Worm (Caenorhabditis elegans): ENCODE data around the gene ZC373.3.

The ZC373.3 gene

DNA sequence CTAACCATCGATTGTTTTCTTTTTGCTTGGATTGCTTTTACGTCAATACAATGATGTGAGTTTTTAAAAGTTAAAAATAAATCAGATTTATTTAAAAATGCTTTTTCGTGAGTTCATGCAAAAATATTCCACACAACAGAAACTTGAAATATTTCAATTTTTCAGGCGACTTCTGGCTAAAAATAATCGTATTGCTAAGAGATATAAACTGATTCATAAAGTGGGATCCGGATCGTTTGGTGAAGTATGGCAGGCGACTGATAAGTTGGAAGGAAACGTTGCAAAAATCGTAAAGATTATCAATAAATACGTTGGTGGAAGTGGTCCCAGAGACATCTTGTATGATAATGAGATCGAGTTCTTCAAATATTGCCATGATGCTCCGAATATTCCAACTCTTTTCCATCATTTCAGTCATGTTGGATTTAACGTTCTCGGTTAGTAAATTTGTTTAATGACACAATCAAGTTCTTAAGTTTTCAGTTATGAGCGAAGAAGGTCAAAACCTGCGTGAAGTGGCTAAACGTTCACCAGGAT lies at the start of gene ZC373.3:
Gene ZC373.3 (plus strand): TSS at position 51 of the 537 bp plus-strand sequence.
- no peak for TF ChIP-seq sma-9 (GFP tag; optimal IDR thresholded peaks at IDR 0.05)
- no peak for TF ChIP-seq sma-9 (tag; optimal IDR thresholded peaks at IDR 0.05)
- TF ChIP-seq lin-11 (tag; optimal IDR thresholded peaks at IDR 0.05): no peak
- TF ChIP-seq nhr-10 (tag; optimal IDR thresholded peaks at IDR 0.05): no peak
- TF ChIP-seq blmp-1 (tag; optimal IDR thresholded peaks at IDR 0.05; ENCODE audit: insufficient read depth): no peak
- no peak for TF ChIP-seq peb-1 (tag; optimal IDR thresholded peaks at IDR 0.05)
- no peak for TF ChIP-seq ceh-82 (tag; optimal IDR thresholded peaks at IDR 0.05)
- no peak for TF ChIP-seq elt-3 (tag; optimal IDR thresholded peaks at IDR 0.05)
- no peak for TF ChIP-seq dmd-4 (tag; optimal IDR thresholded peaks at IDR 0.05)
- no peak for TF ChIP-seq Y55F3AM.14 (GFP tag; optimal IDR thresholded peaks at IDR 0.05)
- TF ChIP-seq aly-2 (tag; optimal IDR thresholded peaks at IDR 0.05): no peak
- TF ChIP-seq mbf-1 (tag; optimal IDR thresholded peaks at IDR 0.05): no peak

DNA sequence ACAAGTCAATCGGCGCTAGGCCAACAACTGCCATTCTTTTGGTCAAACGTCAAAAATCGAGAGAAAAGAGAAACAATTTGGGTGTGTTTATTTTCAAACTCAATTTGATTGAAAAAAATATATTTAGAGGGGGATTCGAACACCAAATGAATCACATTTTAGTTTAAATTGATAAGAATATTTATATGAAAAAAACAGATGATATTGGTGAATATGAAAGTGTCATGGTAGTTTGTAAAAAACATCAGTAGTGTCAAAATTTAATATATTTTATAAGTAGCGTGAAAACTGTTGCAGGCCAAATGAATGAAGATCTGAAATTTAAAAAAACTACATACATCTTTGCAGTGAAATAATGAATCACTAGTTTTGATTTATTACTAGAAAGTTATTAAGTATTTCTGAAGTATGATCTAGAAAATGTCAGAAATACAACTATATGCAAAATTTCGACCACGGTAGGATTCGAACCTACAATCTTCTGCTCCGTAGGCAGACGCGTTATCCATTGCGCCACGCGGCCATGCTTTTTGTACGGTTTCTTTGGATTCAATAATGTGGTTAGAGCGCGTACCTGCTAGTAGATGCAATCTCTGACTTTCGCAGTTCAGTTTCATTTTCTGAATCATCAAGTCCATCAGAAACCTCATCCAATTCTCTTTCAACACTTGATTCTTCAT lies 42.2 kb upstream of the ZC373.3 start, which contains the start of gene F19C6.4:
Gene F19C6.4 (minus strand): TSS at position 51 of the 680 bp plus-strand sequence.
- peak; percentile 4 for TF ChIP-seq sma-9 (GFP tag; optimal IDR thresholded peaks at IDR 0.05)
- no peak for TF ChIP-seq sma-9 (tag; optimal IDR thresholded peaks at IDR 0.05)
- TF ChIP-seq nhr-6 (tag; optimal IDR thresholded peaks at IDR 0.05): no peak

ce11 chrX:10022016-10022415 lies 38.3 kb upstream of the ZC373.3 start, which contains the start of gene F42G10.1:
Gene F42G10.1, minus strand, starts transcription at chrX:10022166.
- TF ChIP-seq Y55F3AM.14 (GFP tag; optimal IDR thresholded peaks at IDR 0.05) (no peak), gmeb-1 (tag; optimal IDR thresholded peaks at IDR 0.05) (no peak), unc-39 (tag; optimal IDR thresholded peaks at IDR 0.05) (no peak), nhr-21 (tag; optimal IDR thresholded peaks at IDR 0.05) (no peak), skn-1 (tag; optimal IDR thresholded peaks at IDR 0.05) (no peak), nhr-129 (tag; optimal IDR thresholded peaks at IDR 0.05) (peak; percentile 9), dmd-4 (tag; optimal IDR thresholded peaks at IDR 0.05) (no peak)

DNA sequence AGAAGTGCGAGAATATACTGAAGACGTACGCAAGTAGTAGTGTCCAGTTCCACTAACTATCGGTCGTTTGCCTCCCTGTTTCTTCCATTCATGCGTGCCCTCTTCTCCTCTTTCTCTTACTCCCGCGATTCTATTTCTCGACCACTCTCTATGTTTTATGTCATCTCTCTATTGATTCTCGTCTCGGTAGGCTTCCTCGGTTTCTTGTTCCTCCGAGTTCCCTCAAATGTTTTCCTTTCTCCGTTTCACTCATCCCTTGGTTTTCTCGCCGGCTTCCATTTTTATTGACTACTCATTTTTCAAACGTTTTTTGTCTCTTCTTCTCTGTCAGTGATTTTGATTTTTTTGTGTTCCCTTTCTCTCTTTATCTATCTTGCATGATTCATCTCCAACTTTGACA lies 34.0 kb upstream of the ZC373.3 start:
- no peak for TF ChIP-seq blmp-1 (tag; optimal IDR thresholded peaks at IDR 0.05; ENCODE audit: insufficient read depth)
- TF ChIP-seq ceh-16 (tag; optimal IDR thresholded peaks at IDR 0.05): peak; percentile 20
- TF ChIP-seq unc-39 (tag; optimal IDR thresholded peaks at IDR 0.05): no peak
- peak; percentile 26 for TF ChIP-seq nhr-21 (tag; optimal IDR thresholded peaks at IDR 0.05)
- peak in 1 of 2 experiments; percentile 51 for TF ChIP-seq lsy-2 (tag; optimal IDR thresholded peaks at IDR 0.05)
- peak; percentile 76 for TF ChIP-seq fos-1 (tag; optimal IDR thresholded peaks at IDR 0.05)
- TF ChIP-seq nhr-25 (tag; optimal IDR thresholded peaks at IDR 0.05): peak; percentile 43
- TF ChIP-seq zag-1 (tag; optimal IDR thresholded peaks at IDR 0.05): peak; percentile 63
- TF ChIP-seq R02D3.7 (tag; optimal IDR thresholded peaks at IDR 0.05): no peak
- peak; percentile 59 for TF ChIP-seq nhr-6 (tag; optimal IDR thresholded peaks at IDR 0.05)
- TF ChIP-seq lin-11 (tag; optimal IDR thresholded peaks at IDR 0.05): no peak
- TF ChIP-seq mbf-1 (tag; optimal IDR thresholded peaks at IDR 0.05): no peak
- TF ChIP-seq nhr-129 (tag; optimal IDR thresholded peaks at IDR 0.05): peak; percentile 83
- TF ChIP-seq sma-9 (GFP tag; optimal IDR thresholded peaks at IDR 0.05): peak; percentile 59
- TF ChIP-seq sma-9 (tag; optimal IDR thresholded peaks at IDR 0.05): no peak
- peak; percentile 46 for TF ChIP-seq unc-55 (GFP tag; optimal IDR thresholded peaks at IDR 0.05)
- peak; percentile 23 for TF ChIP-seq sma-3 (GFP tag; optimal IDR thresholded peaks at IDR 0.05)
- no peak for TF ChIP-seq unc-62 (GFP tag; optimal IDR thresholded peaks at IDR 0.05)
- peak; percentile 67 for TF ChIP-seq crh-2 (tag; optimal IDR thresholded peaks at IDR 0.05)
- TF ChIP-seq F13H6.1 (tag; optimal IDR thresholded peaks at IDR 0.05): peak; percentile 69
- TF ChIP-seq ztf-11 (tag; optimal IDR thresholded peaks at IDR 0.05): no peak
- peak; percentile 51 for TF ChIP-seq mab-5 (tag; optimal IDR thresholded peaks at IDR 0.05)
- peak in 1 of 2 experiments; percentile 1 for TF ChIP-seq mdl-1 (tag; optimal IDR thresholded peaks at IDR 0.05)
- peak; percentile 58 for TF ChIP-seq C34F6.9 (tag; optimal IDR thresholded peaks at IDR 0.05)
- TF ChIP-seq ama-1 (optimal IDR thresholded peaks at IDR 0.05): no peak
- TF ChIP-seq dmd-4 (tag; optimal IDR thresholded peaks at IDR 0.05): no peak
- TF ChIP-seq lin-13 (GFP tag; optimal IDR thresholded peaks at IDR 0.05): peak; percentile 13
- TF ChIP-seq egl-27 (tag; optimal IDR thresholded peaks at IDR 0.05): no peak
- peak; percentile 43 for TF ChIP-seq sem-4 (tag; optimal IDR thresholded peaks at IDR 0.05)

Measured in whole organism, L2 larva.